Fruit fly (Drosophila melanogaster): ENCODE data around the gene CG10646.

CG10646 gene

DNA sequence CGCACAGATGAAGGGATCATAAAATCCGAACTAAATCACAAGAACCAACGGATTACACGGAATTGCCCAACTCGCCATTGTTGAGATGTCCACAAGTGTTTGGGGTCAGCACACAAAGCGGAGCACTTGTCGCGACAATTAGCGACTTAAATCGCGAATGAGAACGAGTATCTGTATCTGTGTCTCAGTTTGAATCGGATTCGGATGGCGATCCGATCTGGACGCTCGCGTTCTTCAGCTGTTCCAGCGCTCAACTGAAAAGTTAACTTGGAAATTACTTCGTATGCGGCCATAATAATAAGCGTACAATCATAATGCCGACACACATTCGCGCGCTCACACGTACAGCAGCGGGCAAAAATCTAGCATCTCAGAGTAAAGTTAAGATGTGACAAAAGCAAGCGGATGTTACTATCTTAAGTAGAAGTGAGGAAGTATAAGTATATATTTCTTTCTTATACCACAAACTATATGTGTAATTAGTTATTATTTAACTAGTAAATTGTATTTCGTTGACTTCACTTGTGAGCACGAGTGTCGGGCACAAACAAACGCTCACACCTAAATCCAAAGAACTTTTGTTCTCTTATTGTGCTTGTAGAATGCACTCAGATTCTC lies 13.2 kb downstream of the CG10646 start, which contains the start of gene CG10660 (continued):
- TF ChIP-seq CG17568 (GFP tag; optimal IDR thresholded peaks at IDR 0.05) (peak; percentile 82), CG1602 (GFP tag; optimal IDR thresholded peaks at IDR 0.05) (peak; percentile 86), ems (GFP tag; optimal IDR thresholded peaks at IDR 0.05) (peak; percentile 61), BtbVII (GFP tag; optimal IDR thresholded peaks at IDR 0.05) (peak; percentile 64), MESR4 (GFP tag; optimal IDR thresholded peaks at IDR 0.05) (peak; percentile 39), Hmr (GFP tag; optimal IDR thresholded peaks at IDR 0.05) (peak; percentile 89), sug (tag; optimal IDR thresholded peaks at IDR 0.05) (peak; percentile 67), CG11247 (GFP tag; IDR thresholded peaks at IDR 0.05) (peak; percentile 80), otp (GFP tag; IDR thresholded peaks at IDR 0.05) (peak; percentile 91), Abd-B (GFP tag; optimal IDR thresholded peaks at IDR 0.05) (peak; percentile 66), CG2712 (tag; optimal IDR thresholded peaks at IDR 0.05) (peak; percentile 91), da (GFP tag; optimal IDR thresholded peaks at IDR 0.05) (peak; percentile 25), Mrtf (GFP tag; IDR thresholded peaks at IDR 0.05) (peak; percentile 86), CG32767 (GFP tag; IDR thresholded peaks at IDR 0.05) (peak; percentile 85), z (GFP tag; IDR thresholded peaks at IDR 0.05) (peak; percentile 73), Dek (tag; optimal IDR thresholded peaks at IDR 0.05) (peak; percentile 86), pros (GFP tag; optimal IDR thresholded peaks at IDR 0.05) (no peak), CG8478 (optimal IDR thresholded peaks at IDR 0.05) (no peak), shn (GFP tag; optimal IDR thresholded peaks at IDR 0.05) (peak; percentile 22), Hey (tag; optimal IDR thresholded peaks at IDR 0.05) (peak; percentile 20), crol (GFP tag; IDR thresholded peaks at IDR 0.05) (no peak), HHEX (GFP tag; optimal IDR thresholded peaks at IDR 0.05) (peak; percentile 82), CG3995 (GFP tag; optimal IDR thresholded peaks at IDR 0.05) (peak; percentile 31), dpn (GFP tag; optimal IDR thresholded peaks at IDR 0.05) (peak; percentile 72 to 87), Atf3 (GFP tag; optimal IDR thresholded peaks at IDR 0.05) (peak; percentile 53), bsh (GFP tag; optimal IDR thresholded peaks at IDR 0.05) (peak; percentile 92 to 96), wdn (GFP tag; IDR thresholded peaks at IDR 0.05) (peak; percentile 75), Dfd (GFP tag; optimal IDR thresholded peaks at IDR 0.05) (no peak), inv (GFP tag; IDR thresholded peaks at IDR 0.05; ENCODE audit: partially characterized antibody) (no peak), CG4617 (GFP tag; optimal IDR thresholded peaks at IDR 0.05; ENCODE audit: borderline replicate concordance) (peak; percentile 20), CG3838 (GFP tag; optimal IDR thresholded peaks at IDR 0.05) (peak; percentile 57), gem (tag; optimal IDR thresholded peaks at IDR 0.05) (peak; percentile 94), tna (GFP tag; IDR thresholded peaks at IDR 0.05; ENCODE audit: partially characterized antibody) (no peak), seq (GFP tag; IDR thresholded peaks at IDR 0.05) (peak; percentile 88), knrl (GFP tag; IDR thresholded peaks at IDR 0.05; ENCODE audit: partially characterized antibody) (no peak), CG14860 (GFP tag; IDR thresholded peaks at IDR 0.05; ENCODE audit: partially characterized antibody) (no peak), toy (GFP tag; IDR thresholded peaks at IDR 0.05) (0 out of 2 replicates have a peak, but pooled peaks have one; percentile 44), danr (GFP tag; IDR thresholded peaks at IDR 0.05) (peak; percentile 62; the same call in 1 of the 2 replicates), CHES-1-like (GFP tag; optimal IDR thresholded peaks at IDR 0.05) (peak; percentile 38), Fer2 (tag; optimal IDR thresholded peaks at IDR 0.05) (no peak), Six4 (GFP tag; optimal IDR thresholded peaks at IDR 0.05) (peak; percentile 66), CG8089 (GFP tag; optimal IDR thresholded peaks at IDR 0.05) (peak; percentile 32), zen (tag; optimal IDR thresholded peaks at IDR 0.05) (peak; percentile 67)
